Fruit fly (Drosophila melanogaster): ENCODE results near the gene CG14515.

dm6 chr3R:29204033-29204432, 6.7 kb downstream of the CG14515 start, which contains the start of gene Cyt-c1L:
- TF ChIP-seq CG8478 (optimal IDR thresholded peaks at IDR 0.05) (no peak), CTCF (optimal IDR thresholded peaks at IDR 0.05) (no peak)
